Fruit fly (Drosophila melanogaster) whole organism, embryonic: Measurements from ENCODE around the gene RpL13.

Experiments used
- CG13894 ChIP-seq: fragments of 200-800 bp; sonication (Bioruptor generic); optimal IDR thresholded peaks from 3 replicates; lab custom pipeline; 2018; ENCODE audit warnings: missing biosample characterization, mild to moderate bottlenecking, missing genetic modification characterization, moderate library complexity
- CG6813 ChIP-seq: fragments of 200-800 bp; sonication (Bioruptor generic); optimal IDR thresholded peaks from 2 replicates; lab custom pipeline; 2017; ENCODE audit warnings: missing biosample characterization, missing genetic modification characterization, mild to moderate bottlenecking, moderate library complexity, missing genetic modification reagents
- ato ChIP-seq: fragments of 200-800 bp; sonication (Bioruptor generic); IDR thresholded peaks from 2 replicates; pipeline ENCODE4 v1.3.6; 2022; ENCODE audit warnings: missing biosample characterization, missing genetic modification characterization; ENCODE audit not compliant: partially characterized antibody
- pnt ChIP-seq: fragments of 200-800 bp; sonication (Bioruptor generic); optimal IDR thresholded peaks from 3 replicates; lab custom pipeline; 2016; ENCODE audit warnings: missing biosample characterization, missing genetic modification characterization

- TF ChIP-seq CG13894 (tag; lab: Kevin White, UChicago) (no peak), pnt (GFP tag; lab: Kevin White, UChicago) (no peak), ato (GFP tag; lab: Robert Waterston, UW) (no peak), CG6813 (GFP tag; lab: Kevin White, UChicago) (no peak)
These were observed 47.2 kb upstream of the RpL13 start, which contains the start of gene CG4594 for dm6 chr2L:9919949-9920348.
